Worm (Caenorhabditis elegans) whole organism, young adult: Measurements from ENCODE around the gene tpst-1.

Experiments used
- B0261.1 ChIP-seq: sonication (generic microtip); optimal IDR thresholded peaks from 2 replicates; lab custom pipeline; 2016; ENCODE audit warnings: mild to moderate bottlenecking, missing genetic modification characterization, moderate library complexity, missing compliant biosample characterization
- C06A6.2 ChIP-seq: fragments of 200-800 bp; sonication (Bioruptor generic); conservative IDR thresholded peaks from 2 replicates; pipeline ENCODE4 v1.3.6; 2022; ENCODE audit warnings: missing genetic modification characterization, missing compliant biosample characterization
- F10E7.11 ChIP-seq: sonication (generic microtip); optimal IDR thresholded peaks from 2 replicates; lab custom pipeline; 2017; ENCODE audit warnings: mild to moderate bottlenecking, missing genetic modification characterization, moderate library complexity, missing compliant biosample characterization
- F22D6.2 ChIP-seq: sonication (generic microtip); optimal IDR thresholded peaks from 2 replicates; lab custom pipeline; 2016; ENCODE audit warnings: mild to moderate bottlenecking, missing genetic modification characterization, missing compliant biosample characterization
- F23B12.7 ChIP-seq: sonication (generic microtip); optimal IDR thresholded peaks from 2 replicates; lab custom pipeline; 2017; ENCODE audit warnings: missing genetic modification characterization, mild to moderate bottlenecking, missing compliant biosample characterization, antibody characterized with exemption, moderate library complexity; ENCODE audit not compliant: insufficient read depth
- F55B11.4 ChIP-seq: sonication (generic microtip); optimal IDR thresholded peaks from 2 replicates; lab custom pipeline; 2016; ENCODE audit warnings: missing compliant biosample characterization, missing genetic modification characterization, borderline replicate concordance; ENCODE audit not compliant: insufficient read depth
- F57A8.1 ChIP-seq: fragments of 200-800 bp; sonication (Bioruptor generic); optimal IDR thresholded peaks from 2 replicates; lab custom pipeline; 2018; ENCODE audit warnings: mild to moderate bottlenecking, missing genetic modification characterization, moderate library complexity, missing compliant biosample characterization
- F57C9.4 ChIP-seq: sonication (generic microtip); optimal IDR thresholded peaks from 2 replicates; lab custom pipeline; 2017; ENCODE audit warnings: mild to moderate bottlenecking, missing genetic modification characterization, missing compliant biosample characterization
- T07F8.4 ChIP-seq: sonication (generic microtip); optimal IDR thresholded peaks from 2 replicates; lab custom pipeline; 2016; ENCODE audit warnings: mild to moderate bottlenecking, missing genetic modification characterization, moderate library complexity, missing compliant biosample characterization
- Y56A3A.18 ChIP-seq: fragments of 200-800 bp; sonication (Bioruptor generic); IDR thresholded peaks from 2 replicates; pipeline ENCODE4 v1.3.6; 2022; ENCODE audit warnings: missing genetic modification reagents, missing genetic modification characterization, missing compliant biosample characterization
- Y67H2A.10 ChIP-seq: fragments of 200-800 bp; sonication (Bioruptor generic); conservative IDR thresholded peaks from 2 replicates; pipeline ENCODE4 v1.3.6; 2022; ENCODE audit warnings: missing genetic modification reagents, missing genetic modification characterization, missing compliant biosample characterization
- akir-1 ChIP-seq: fragments of 200-800 bp; sonication (Bioruptor generic); optimal IDR thresholded peaks from 2 replicates; lab custom pipeline; 2018; ENCODE audit warnings: mild to moderate bottlenecking, missing genetic modification characterization, moderate library complexity, missing compliant biosample characterization
- aptf-2 ChIP-seq: fragments of 200-800 bp; sonication (Bioruptor generic); conservative IDR thresholded peaks from 2 replicates; pipeline ENCODE4 v1.3.6; 2022; ENCODE audit warnings: missing genetic modification reagents, missing genetic modification characterization, missing compliant biosample characterization
- athp-1 ChIP-seq: sonication (generic microtip); optimal IDR thresholded peaks from 2 replicates; lab custom pipeline; 2017; ENCODE audit warnings: mild to moderate bottlenecking, missing genetic modification characterization, missing compliant biosample characterization
- cebp-2 ChIP-seq: fragments of 200-800 bp; sonication (Bioruptor generic); IDR thresholded peaks from 2 replicates; pipeline ENCODE4 v1.3.6; 2022; ENCODE audit warnings: missing genetic modification characterization, missing compliant biosample characterization
- ceh-40 ChIP-seq: fragments of 200-800 bp; sonication (Bioruptor generic); IDR thresholded peaks from 2 replicates; pipeline ENCODE4 v1.3.6; 2022; ENCODE audit warnings: missing genetic modification characterization, missing compliant biosample characterization
- ceh-58 ChIP-seq: fragments of 200-800 bp; sonication (Bioruptor generic); IDR thresholded peaks from 2 replicates; pipeline ENCODE4 v1.3.6; 2022; ENCODE audit warnings: missing genetic modification characterization, missing compliant biosample characterization
- dox-1 ChIP-seq: fragments of 200-800 bp; sonication (Bioruptor generic); IDR thresholded peaks from 2 replicates; pipeline ENCODE4 v1.3.6; 2022; ENCODE audit warnings: missing genetic modification reagents, missing genetic modification characterization, missing compliant biosample characterization
- dpff-1 ChIP-seq: sonication (generic microtip); optimal IDR thresholded peaks from 2 replicates; lab custom pipeline; 2017; ENCODE audit warnings: mild to moderate bottlenecking, missing genetic modification characterization, missing compliant biosample characterization
- efl-1 ChIP-seq: fragments of 150-350 bp; optimal IDR thresholded peaks from 2 replicates; lab custom pipeline; 2014; ENCODE audit warnings: missing biosample characterization, missing genetic modification reagents, missing genetic modification characterization
- egrh-3 ChIP-seq: fragments of 200-800 bp; sonication (Bioruptor generic); IDR thresholded peaks from 2 replicates; pipeline ENCODE4 v1.3.6; 2022; ENCODE audit warnings: missing genetic modification reagents, missing genetic modification characterization, missing compliant biosample characterization
- ekl-4 ChIP-seq: fragments of 200-800 bp; sonication (Bioruptor generic); IDR thresholded peaks from 2 replicates; pipeline ENCODE4 v1.3.6; 2022; ENCODE audit warnings: missing genetic modification reagents, missing genetic modification characterization, missing compliant biosample characterization
- ets-4 ChIP-seq: fragments of 200-800 bp; sonication (Bioruptor generic); optimal IDR thresholded peaks from 2 replicates; lab custom pipeline; 2018; ENCODE audit warnings: mild to moderate bottlenecking, missing genetic modification characterization, missing compliant biosample characterization
- fkh-3 ChIP-seq: sonication (generic microtip); optimal IDR thresholded peaks from 2 replicates; lab custom pipeline; 2016; ENCODE audit warnings: mild to moderate bottlenecking, missing genetic modification characterization, missing compliant biosample characterization
- him-1 ChIP-seq: sonication (generic microtip); optimal IDR thresholded peaks from 2 replicates; lab custom pipeline; 2016; ENCODE audit warnings: missing genotype, missing genetic modification reagents, missing genetic modification characterization, missing compliant biosample characterization
- hlh-12 ChIP-seq: sonication (generic microtip); optimal IDR thresholded peaks from 2 replicates; lab custom pipeline; 2016; ENCODE audit warnings: missing genetic modification characterization, missing compliant biosample characterization
- hlh-26 ChIP-seq: fragments of 200-800 bp; sonication (Bioruptor generic); conservative IDR thresholded peaks from 2 replicates; pipeline ENCODE4 v1.3.6; 2022; ENCODE audit warnings: missing genetic modification reagents, missing genetic modification characterization, missing compliant biosample characterization
- hmg-1.2 ChIP-seq: fragments of 200-800 bp; sonication (Bioruptor generic); IDR thresholded peaks from 2 replicates; pipeline ENCODE4 v1.3.6; 2022; ENCODE audit warnings: missing genetic modification reagents, missing genetic modification characterization, missing compliant biosample characterization
- hrde-1 ChIP-seq: sonication (generic microtip); optimal IDR thresholded peaks from 2 replicates; lab custom pipeline; 2016; ENCODE audit warnings: missing genetic modification characterization, mild to moderate bottlenecking, missing compliant biosample characterization, moderate library complexity, missing genotype, missing genetic modification reagents, borderline replicate concordance
- hsf-1 ChIP-seq: fragments of 200-800 bp; sonication (Bioruptor generic); IDR thresholded peaks from 2 replicates; pipeline ENCODE4 v1.3.6; 2022; ENCODE audit warnings: missing genetic modification reagents, missing genetic modification characterization, missing compliant biosample characterization
- lag-1 ChIP-seq: fragments of 200-800 bp; sonication (Bioruptor generic); IDR thresholded peaks from 2 replicates; pipeline ENCODE4 v1.3.6; 2022; ENCODE audit warnings: missing genetic modification reagents, missing genetic modification characterization, missing compliant biosample characterization
- let-526 ChIP-seq: fragments of 200-800 bp; sonication (Bioruptor generic); IDR thresholded peaks from 2 replicates; pipeline ENCODE4 v1.3.6; 2022; ENCODE audit warnings: missing genetic modification reagents, missing genetic modification characterization, missing compliant biosample characterization
- lin-40 ChIP-seq: sonication (generic microtip); optimal IDR thresholded peaks from 2 replicates; lab custom pipeline; 2016; ENCODE audit warnings: missing genetic modification characterization, mild to moderate bottlenecking, missing compliant biosample characterization, missing genotype, missing genetic modification reagents
- lir-1 ChIP-seq: fragments of 200-800 bp; sonication (Bioruptor generic); conservative IDR thresholded peaks from 2 replicates; pipeline ENCODE4 v1.3.6; 2022; ENCODE audit warnings: missing genetic modification reagents, missing genetic modification characterization, missing compliant biosample characterization
- madf-3 ChIP-seq: fragments of 200-800 bp; sonication (Bioruptor generic); IDR thresholded peaks from 2 replicates; pipeline ENCODE4 v1.3.6; 2022; ENCODE audit warnings: missing genetic modification reagents, missing genetic modification characterization, missing compliant biosample characterization
- madf-8 ChIP-seq: fragments of 200-800 bp; sonication (Bioruptor generic); conservative IDR thresholded peaks from 2 replicates; pipeline ENCODE4 v1.3.6; 2022; ENCODE audit warnings: missing genetic modification reagents, missing genetic modification characterization, missing compliant biosample characterization
- mxl-1 ChIP-seq: sonication (generic microtip); optimal IDR thresholded peaks from 2 replicates; lab custom pipeline; 2016; ENCODE audit warnings: missing genetic modification characterization, missing compliant biosample characterization
- nhr-179 ChIP-seq: sonication (generic microtip); optimal IDR thresholded peaks from 2 replicates; lab custom pipeline; 2016; ENCODE audit warnings: mild to moderate bottlenecking, missing genetic modification characterization, missing compliant biosample characterization
- rec-8 ChIP-seq, 2 experiments: sonication (generic microtip); optimal IDR thresholded peaks; 2 replicates each; lab custom pipeline; 2016; ENCODE audit warnings: mild to moderate bottlenecking in 2 of 2, missing genetic modification characterization in 2 of 2, missing genetic modification reagents in 2 of 2, missing genotype in 2 of 2, missing biosample characterization in 1 of 2, missing compliant biosample characterization in 1 of 2, moderate library complexity in 1 of 2
- snpc-4 ChIP-seq, 5 experiments: fragments of 150-350 bp in 1 of 5; sonication (generic microtip) in 4 of 5; optimal IDR thresholded peaks; 2 replicates each; lab custom pipeline; 2014 to 2018; ENCODE audit warnings: missing genetic modification characterization in 5 of 5, missing biosample characterization in 3 of 5, antibody characterized with exemption in 2 of 5, mild to moderate bottlenecking in 2 of 5, missing compliant biosample characterization in 2 of 5, missing genotype in 2 of 5, moderate library complexity in 2 of 5, missing genetic modification reagents in 1 of 5
- somi-1 ChIP-seq: fragments of 200-800 bp; sonication (Bioruptor generic); optimal IDR thresholded peaks from 2 replicates; lab custom pipeline; 2018; ENCODE audit warnings: mild to moderate bottlenecking, missing genetic modification characterization, missing compliant biosample characterization
- xnd-1 ChIP-seq: sonication (generic microtip); optimal IDR thresholded peaks from 2 replicates; lab custom pipeline; 2016; ENCODE audit warnings: missing genotype, missing genetic modification reagents, missing genetic modification characterization, missing compliant biosample characterization
- zfh-2 ChIP-seq: fragments of 200-800 bp; sonication (Bioruptor generic); conservative IDR thresholded peaks from 2 replicates; pipeline ENCODE4 v1.3.6; 2022; ENCODE audit warnings: missing genetic modification reagents, missing genetic modification characterization, missing compliant biosample characterization
- ztf-22 ChIP-seq: fragments of 200-800 bp; sonication (Bioruptor generic); optimal IDR thresholded peaks from 2 replicates; lab custom pipeline; 2018; ENCODE audit warnings: mild to moderate bottlenecking, missing genetic modification characterization, moderate library complexity, missing compliant biosample characterization
- ztf-25 ChIP-seq: fragments of 200-800 bp; sonication (Bioruptor generic); IDR thresholded peaks from 2 replicates; pipeline ENCODE4 v1.3.6; 2022; ENCODE audit warnings: missing genetic modification reagents, missing genetic modification characterization, missing compliant biosample characterization
- ztf-26 ChIP-seq: sonication (generic microtip); optimal IDR thresholded peaks from 2 replicates; lab custom pipeline; 2017; ENCODE audit warnings: missing genetic modification characterization, missing compliant biosample characterization

Gene tpst-1

DNA sequence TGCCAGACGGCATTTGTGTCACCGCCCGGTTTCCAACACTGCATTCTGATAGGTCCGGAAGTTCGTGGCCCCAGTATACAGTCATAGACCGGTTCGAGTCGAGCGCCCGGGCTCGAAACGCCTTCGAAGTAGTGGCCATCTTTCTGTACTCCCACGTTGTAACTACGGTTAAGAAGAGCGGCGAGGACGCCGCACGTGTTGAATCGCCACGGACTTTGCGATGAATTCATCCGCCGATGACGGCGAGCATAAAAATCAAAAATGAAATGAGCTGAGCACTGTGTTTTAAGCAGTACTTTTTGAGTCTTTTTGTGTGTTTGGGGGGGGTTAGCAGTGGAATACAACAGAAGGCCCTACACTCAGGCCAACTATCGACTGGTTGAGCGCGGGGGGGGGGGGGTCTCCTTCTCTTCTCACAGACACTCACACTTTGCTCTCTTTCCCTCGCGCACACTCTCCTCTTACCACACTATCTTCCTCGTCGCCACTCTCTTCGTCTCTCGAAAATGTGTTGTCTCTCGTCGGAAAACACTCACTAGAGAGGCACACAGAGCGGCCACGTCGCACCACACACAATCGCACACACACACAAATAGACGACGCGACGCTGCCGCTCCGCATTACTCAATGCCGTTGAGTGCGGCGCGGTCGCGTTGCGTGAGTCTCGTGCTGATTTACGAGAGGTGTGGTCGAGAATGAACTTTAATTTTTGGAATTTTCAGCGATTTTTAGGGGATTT lies 53.7 kb downstream of the tpst-1 start, which contains the start of gene epc-1:
Gene epc-1 (minus strand): TSS at position 367 of the 739 bp plus-strand sequence.
- TF ChIP-seq him-1 (tag; lab: Kevin White, UChicago) (peak; percentile 68), F55B11.4 (tag; lab: Kevin White, UChicago) (no peak), hlh-26 (no peak), lag-1 (GFP tag; lab: Robert Waterston, UW) (no peak), ets-4 (GFP tag; lab: Kevin White, UChicago) (peak; percentile 66), ekl-4 (GFP tag; lab: Robert Waterston, UW) (peak; percentile 97), cebp-2 (GFP tag; lab: Robert Waterston, UW) (no peak), efl-1 (GFP tag; lab: Kevin White, UChicago) (peak; percentile 45), egrh-3 (GFP tag; lab: Robert Waterston, UW) (peak; percentile 95), nhr-179 (tag; lab: Kevin White, UChicago) (no peak), hsf-1 (peak; percentile 68; the same call in 1 of the 2 replicates), ztf-26 (tag; lab: Kevin White, UChicago) (peak; percentile 83), F10E7.11 (peak; percentile 31), Y67H2A.10 (GFP tag; lab: Robert Waterston, UW) (peak; percentile 99), ztf-25 (GFP tag; lab: Robert Waterston, UW) (no peak), lin-40 (tag; lab: Kevin White, UChicago) (peak; percentile 84), ceh-40 (GFP tag; lab: Robert Waterston, UW) (0 out of 2 replicates have a peak, but pooled peaks have one; percentile 32), somi-1 (GFP tag; lab: Kevin White, UChicago) (peak; percentile 91), aptf-2 (GFP tag; lab: Robert Waterston, UW) (0 out of 2 replicates have a peak, but pooled peaks have one; percentile 8), B0261.1 (tag; lab: Kevin White, UChicago) (no peak), mxl-1 (tag; lab: Kevin White, UChicago) (no peak), hlh-12 (tag; lab: Kevin White, UChicago) (no peak), hrde-1 (tag; lab: Kevin White, UChicago) (peak; percentile 43), xnd-1 (tag; lab: Kevin White, UChicago) (peak; percentile 27), F22D6.2 (tag; lab: Kevin White, UChicago) (no peak), T07F8.4 (peak; percentile 37), rec-8 (tag; optimal IDR thresholded peaks at IDR 0.05; lab: Kevin White, UChicago) (peak in 1 of 2 experiments; percentile 57), snpc-4 (GFP tag; optimal IDR thresholded peaks at IDR 0.05; lab: Kevin White, UChicago) (peak; percentile 38), snpc-4 (tag; optimal IDR thresholded peaks at IDR 0.05; lab: Kevin White, UChicago) (peak in 3 of 4 experiments; percentile 38 to 76 (median 68)), akir-1 (GFP tag; lab: Kevin White, UChicago) (no peak), Y56A3A.18 (GFP tag; lab: Robert Waterston, UW) (peak; percentile 60; the same call in 1 of the 2 replicates), dox-1 (peak; percentile 97), ztf-22 (GFP tag; lab: Kevin White, UChicago) (peak; percentile 41), ceh-58 (GFP tag; lab: Robert Waterston, UW) (no peak), madf-8 (GFP tag; lab: Robert Waterston, UW) (peak; percentile 45), zfh-2 (GFP tag; lab: Robert Waterston, UW) (peak; percentile 96), fkh-3 (tag; lab: Kevin White, UChicago) (no peak), F57C9.4 (tag; lab: Kevin White, UChicago) (no peak), madf-3 (GFP tag; lab: Robert Waterston, UW) (peak; percentile 100), F23B12.7 (tag; lab: Kevin White, UChicago) (no peak), hmg-1.2 (GFP tag; lab: Robert Waterston, UW) (peak; percentile 98), let-526 (GFP tag; lab: Robert Waterston, UW) (0 out of 2 replicates have a peak, but pooled peaks have one; percentile 66), athp-1 (tag; lab: Kevin White, UChicago) (peak; percentile 97), dpff-1 (tag; lab: Kevin White, UChicago) (no peak), lir-1 (GFP tag; lab: Robert Waterston, UW) (peak; percentile 96), F57A8.1 (GFP tag; lab: Kevin White, UChicago) (no peak), C06A6.2 (GFP tag; lab: Robert Waterston, UW) (peak; percentile 50; the same call in 1 of the 2 replicates)
